Fruit fly (Drosophila melanogaster) whole organism, prepupa: Measurements from ENCODE around the gene Arpc3B.

Experiments
- CG10631 ChIP-seq: fragments of 200-800 bp; sonication (Bioruptor generic); optimal IDR thresholded peaks from 2 replicates; lab custom pipeline; 2016; ENCODE audit warnings: missing biosample characterization, missing genetic modification characterization
- CG11902 ChIP-seq: fragments of 200-800 bp; sonication (Bioruptor generic); optimal IDR thresholded peaks from 3 replicates; lab custom pipeline; 2016; ENCODE audit warnings: missing biosample characterization, missing genetic modification characterization
- CG1621 ChIP-seq: fragments of 200-800 bp; sonication (Bioruptor generic); optimal IDR thresholded peaks from 3 replicates; lab custom pipeline; 2018; ENCODE audit warnings: missing biosample characterization, mild to moderate bottlenecking, missing genetic modification characterization
- CG31627 ChIP-seq: fragments of 200-800 bp; sonication (Bioruptor generic); optimal IDR thresholded peaks from 3 replicates; lab custom pipeline; 2016; ENCODE audit warnings: missing biosample characterization, missing genetic modification characterization
- CG32006 ChIP-seq: fragments of 200-800 bp; sonication (Bioruptor generic); optimal IDR thresholded peaks from 3 replicates; lab custom pipeline; 2017; ENCODE audit warnings: missing biosample characterization, mild to moderate bottlenecking, missing genetic modification characterization
- CG8119 ChIP-seq: fragments of 200-800 bp; sonication (Bioruptor generic); IDR thresholded peaks from 3 replicates; pipeline ENCODE4 v1.3.6; 2022; ENCODE audit warnings: missing biosample characterization, missing genetic modification characterization
- Smox ChIP-seq: fragments of 200-800 bp; sonication (Bioruptor generic); optimal IDR thresholded peaks from 3 replicates; lab custom pipeline; 2016; ENCODE audit warnings: missing biosample characterization, missing genetic modification characterization
- Sox102F ChIP-seq: fragments of 200-800 bp; sonication (Bioruptor generic); optimal IDR thresholded peaks from 2 replicates; lab custom pipeline; 2016; ENCODE audit warnings: missing biosample characterization, mild to moderate bottlenecking, missing genetic modification characterization
- Sox15 ChIP-seq: fragments of 200-800 bp; sonication (Bioruptor generic); optimal IDR thresholded peaks from 3 replicates; lab custom pipeline; 2016; ENCODE audit warnings: missing biosample characterization, missing genetic modification characterization
- acj6 ChIP-seq: fragments of 200-800 bp; sonication (Bioruptor generic); optimal IDR thresholded peaks from 3 replicates; lab custom pipeline; 2016; ENCODE audit warnings: missing biosample characterization, missing genetic modification characterization
- fd59A ChIP-seq: fragments of 200-800 bp; sonication (Bioruptor generic); optimal IDR thresholded peaks from 2 replicates; lab custom pipeline; 2017; ENCODE audit warnings: missing biosample characterization, mild to moderate bottlenecking, missing genetic modification characterization, missing genetic modification reagents
- salr ChIP-seq, 2 experiments: fragments of 200-800 bp; sonication (Bioruptor generic); optimal IDR thresholded peaks; 3 replicates each; lab custom pipeline; 2016 to 2018; ENCODE audit warnings: missing biosample characterization in 2 of 2, missing genetic modification characterization in 2 of 2, mild to moderate bottlenecking in 1 of 2
- vri ChIP-seq: fragments of 200-800 bp; sonication (Bioruptor generic); optimal IDR thresholded peaks from 3 replicates; lab custom pipeline; 2016; ENCODE audit warnings: missing biosample characterization, mild to moderate bottlenecking, missing genetic modification characterization

DNA sequence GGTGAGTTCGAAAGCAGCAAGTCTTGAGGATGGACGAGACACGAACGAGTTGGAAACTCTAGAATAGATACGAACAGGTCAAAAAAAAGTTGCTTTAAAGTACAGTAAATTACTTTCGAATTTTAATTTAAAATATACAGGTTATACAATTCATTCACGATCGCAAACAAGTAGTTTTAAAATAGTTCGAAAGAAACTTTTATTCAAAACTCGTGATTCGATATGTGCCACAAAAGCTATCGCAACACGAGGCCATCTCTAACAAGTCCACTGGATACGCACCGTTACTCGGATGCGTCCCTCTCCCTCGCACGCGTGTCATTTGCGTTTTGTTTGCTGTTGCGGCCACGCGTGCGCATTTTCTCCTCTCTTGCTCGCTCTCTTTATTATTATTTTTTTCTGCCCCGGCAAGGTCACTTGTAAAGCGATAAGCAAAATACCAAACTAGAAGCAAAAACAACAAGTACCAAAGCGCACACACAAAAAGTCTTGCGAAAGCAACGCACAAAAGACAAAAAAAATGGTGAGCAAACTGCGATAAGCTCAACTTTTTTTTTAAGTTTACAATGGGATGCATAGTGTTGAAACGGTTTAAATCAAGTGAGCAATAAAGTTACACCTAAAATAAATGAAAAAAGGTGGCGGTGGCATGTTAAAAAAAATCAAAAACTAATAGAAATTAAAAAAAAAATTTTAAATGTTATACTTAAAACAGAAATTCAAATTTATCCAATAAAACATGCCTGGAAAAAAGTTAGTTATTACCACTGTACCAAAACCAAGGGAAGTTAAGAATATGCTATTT is 19.6 kb upstream of the Arpc3B start:
- TF ChIP-seq vri (GFP tag; lab: Kevin White, UChicago), result no peak
- TF ChIP-seq CG1621 (tag; lab: Kevin White, UChicago), result no peak
- TF ChIP-seq CG11902, result peak; percentile 13
- TF ChIP-seq Sox102F (GFP tag; lab: Kevin White, UChicago), result no peak
- no peak for TF ChIP-seq fd59A (GFP tag; lab: Kevin White, UChicago)
- TF ChIP-seq acj6, result peak; percentile 13
- peak; percentile 2 for TF ChIP-seq CG10631 (GFP tag; lab: Kevin White, UChicago)
- TF ChIP-seq Smox, result peak; percentile 15
- peak; percentile 29 for TF ChIP-seq CG32006 (GFP tag; lab: Kevin White, UChicago)
- no peak for TF ChIP-seq Sox15
- TF ChIP-seq CG8119 (GFP tag; lab: Robert Waterston, UW), result peak; percentile 32; the same call in 1 of the 3 replicates
- TF ChIP-seq CG31627 (GFP tag; lab: Kevin White, UChicago), result no peak
- TF ChIP-seq salr (GFP tag; optimal IDR thresholded peaks at IDR 0.05; lab: Kevin White, UChicago), result peak in 1 of 2 experiments; percentile 40
